Fruit fly (Drosophila melanogaster): Measurements from ENCODE around the gene papi.

DNA sequence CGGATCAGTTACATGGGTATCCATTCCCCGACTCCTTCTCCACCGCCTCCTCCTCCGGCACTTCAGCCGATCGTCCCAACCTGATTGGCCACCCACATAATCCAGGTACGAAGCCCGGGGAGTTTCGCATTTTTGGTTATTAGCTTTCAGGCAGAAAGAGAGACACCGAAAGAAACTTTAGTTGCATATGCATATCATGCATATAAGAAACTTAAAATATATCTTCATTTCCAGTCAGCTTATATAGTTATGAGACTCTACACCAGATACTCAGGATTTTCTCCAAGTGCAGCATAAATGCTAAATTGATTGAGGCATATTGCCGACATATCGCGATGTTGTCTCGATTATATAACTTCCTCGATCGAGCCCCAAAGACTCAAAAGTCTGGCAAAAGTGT lies 36.4 kb upstream of the papi start:
- TF ChIP-seq ttk (optimal IDR thresholded peaks at IDR 0.05) = no peak
- no peak for TF ChIP-seq psq (optimal IDR thresholded peaks at IDR 0.05)
- TF ChIP-seq Myc (optimal IDR thresholded peaks at IDR 0.05) = no peak
- TF ChIP-seq insv (optimal IDR thresholded peaks at IDR 0.05) = no peak

Measured in Kc167 (cell line).